Worm (Caenorhabditis elegans) whole organism, L1 larva: ENCODE data around the gene F41E6.17.

Experiments
- F16B12.6 ChIP-seq: fragments of 150-350 bp; optimal IDR thresholded peaks from 2 replicates; lab custom pipeline; 2014; ENCODE audit warnings: missing biosample characterization, missing genetic modification characterization
- Y116A8C.19 ChIP-seq: sonication (generic microtip); optimal IDR thresholded peaks from 2 replicates; lab custom pipeline; 2016; ENCODE audit warnings: missing compliant biosample characterization, missing genetic modification characterization, borderline replicate concordance
- aly-2 ChIP-seq: fragments of 150-350 bp; optimal IDR thresholded peaks from 2 replicates; lab custom pipeline; 2014; ENCODE audit warnings: missing biosample characterization, missing genetic modification characterization
- ama-1 ChIP-seq: fragments of 150-350 bp; optimal IDR thresholded peaks from 2 replicates; lab custom pipeline; 2014
- blmp-1 ChIP-seq: fragments of 150-350 bp; optimal IDR thresholded peaks from 2 replicates; lab custom pipeline; 2014; ENCODE audit warnings: missing biosample characterization, missing genetic modification characterization
- ces-1 ChIP-seq: fragments of 150-350 bp; optimal IDR thresholded peaks from 2 replicates; lab custom pipeline; 2014; ENCODE audit warnings: missing biosample characterization, missing genetic modification reagents, missing genetic modification characterization
- dpl-1 ChIP-seq, 3 experiments: fragments of 150-350 bp in 2 of 3; sonication (generic microtip) in 1 of 3; optimal IDR thresholded peaks; 2 replicates each; lab custom pipeline; 2014 to 2017; ENCODE audit warnings: missing biosample characterization in 3 of 3, missing genetic modification characterization in 3 of 3, missing genetic modification reagents in 3 of 3
- dsc-1 ChIP-seq: sonication (generic microtip); optimal IDR thresholded peaks from 2 replicates; lab custom pipeline; 2016; ENCODE audit warnings: mild to moderate bottlenecking, missing genetic modification characterization, missing compliant biosample characterization
- efl-1 ChIP-seq, 4 experiments: fragments of 150-350 bp; optimal IDR thresholded peaks in 3 of 4; peaks in 1 of 4; 1 replicate in 1 of 4; 2 replicates in 3 of 4; lab custom pipeline; 2014; ENCODE audit warnings: missing biosample characterization in 2 of 4, missing genetic modification characterization in 2 of 4, missing genetic modification reagents in 2 of 4
- egl-13 ChIP-seq: sonication (generic microtip); optimal IDR thresholded peaks from 2 replicates; lab custom pipeline; 2016; ENCODE audit warnings: missing genotype, missing genetic modification reagents, missing genetic modification characterization, missing compliant biosample characterization
- egl-27 ChIP-seq, 2 experiments: fragments of 150-350 bp in 1 of 2; sonication (generic microtip); optimal IDR thresholded peaks; 3 replicates each; lab custom pipeline; 2017 to 2018; ENCODE audit warnings: missing biosample characterization in 2 of 2, missing genetic modification characterization in 2 of 2, missing genetic modification reagents in 2 of 2
- elt-3 ChIP-seq, 6 experiments: fragments of 150-350 bp in 1 of 6; sonication (generic microtip); optimal IDR thresholded peaks; 2 replicates each; lab custom pipeline; 2017 to 2018; ENCODE audit warnings: missing biosample characterization in 6 of 6, missing genetic modification characterization in 6 of 6, inconsistent platforms in 1 of 6
- fkh-10 ChIP-seq: sonication (generic microtip); optimal IDR thresholded peaks from 2 replicates; lab custom pipeline; 2017; ENCODE audit warnings: missing biosample characterization, missing genetic modification reagents, missing genetic modification characterization
- fkh-8 ChIP-seq: sonication (generic microtip); optimal IDR thresholded peaks from 2 replicates; lab custom pipeline; 2016; ENCODE audit warnings: mild to moderate bottlenecking, missing genetic modification characterization, missing compliant biosample characterization
- fos-1 ChIP-seq: fragments of 150-350 bp; optimal IDR thresholded peaks from 2 replicates; lab custom pipeline; 2014; ENCODE audit warnings: missing biosample characterization, missing genetic modification characterization
- irx-1 ChIP-seq: sonication (generic microtip); optimal IDR thresholded peaks from 2 replicates; lab custom pipeline; 2016; ENCODE audit warnings: missing genetic modification characterization, missing compliant biosample characterization
- isw-1 ChIP-seq: fragments of 200-800 bp; sonication (Bioruptor generic); IDR thresholded peaks from 2 replicates; pipeline ENCODE4 v1.3.6; 2022; ENCODE audit warnings: missing genetic modification characterization, missing compliant biosample characterization
- lin-14 ChIP-seq: fragments of 200-800 bp; sonication (Bioruptor generic); optimal IDR thresholded peaks from 2 replicates; lab custom pipeline; 2018; ENCODE audit warnings: mild to moderate bottlenecking, missing genetic modification characterization, moderate library complexity, missing compliant biosample characterization
- lin-15B ChIP-seq: fragments of 150-350 bp; sonication (generic microtip); optimal IDR thresholded peaks from 3 replicates; lab custom pipeline; 2014; ENCODE audit warnings: missing biosample characterization, missing genetic modification characterization
- lin-35 ChIP-seq, 2 experiments: fragments of 150-350 bp; optimal IDR thresholded peaks; 2 replicates each; lab custom pipeline; 2014; ENCODE audit warnings: missing biosample characterization in 2 of 2, missing genetic modification characterization in 2 of 2, missing genetic modification reagents in 2 of 2
- lin-39 ChIP-seq: fragments of 150-350 bp; optimal IDR thresholded peaks from 2 replicates; lab custom pipeline; 2014; ENCODE audit warnings: missing biosample characterization, missing genetic modification reagents, missing genetic modification characterization
- mab-9 ChIP-seq: fragments of 200-800 bp; sonication (Bioruptor generic); IDR thresholded peaks from 2 replicates; pipeline ENCODE4 v1.3.6; 2022; ENCODE audit warnings: missing genetic modification reagents, missing genetic modification characterization, missing compliant biosample characterization
- mdl-1 ChIP-seq, 2 experiments: fragments of 150-350 bp; optimal IDR thresholded peaks; 2 replicates each; lab custom pipeline; 2014 to 2017; ENCODE audit warnings: missing biosample characterization in 2 of 2, missing genetic modification characterization in 2 of 2, inconsistent platforms in 1 of 2
- nhr-12 ChIP-seq: sonication (generic microtip); optimal IDR thresholded peaks from 2 replicates; lab custom pipeline; 2017; ENCODE audit warnings: missing biosample characterization, missing genetic modification characterization
- nhr-19 ChIP-seq: fragments of 200-800 bp; sonication (Bioruptor generic); conservative IDR thresholded peaks from 2 replicates; pipeline ENCODE4 v1.3.6; 2022; ENCODE audit warnings: missing genetic modification characterization, missing compliant biosample characterization
- nhr-20 ChIP-seq: sonication (generic microtip); optimal IDR thresholded peaks from 2 replicates; lab custom pipeline; 2016; ENCODE audit warnings: mild to moderate bottlenecking, missing genetic modification characterization, missing compliant biosample characterization
- nhr-237 ChIP-seq: fragments of 150-350 bp; optimal IDR thresholded peaks from 2 replicates; lab custom pipeline; 2014; ENCODE audit warnings: missing biosample characterization, missing genetic modification characterization
- nhr-28 ChIP-seq: fragments of 150-350 bp; optimal IDR thresholded peaks from 2 replicates; lab custom pipeline; 2014; ENCODE audit warnings: missing biosample characterization, missing genetic modification characterization
- nhr-47 ChIP-seq: sonication (generic microtip); optimal IDR thresholded peaks from 2 replicates; lab custom pipeline; 2016; ENCODE audit warnings: mild to moderate bottlenecking, missing genetic modification characterization, moderate library complexity, missing compliant biosample characterization
- nhr-71 ChIP-seq: sonication (generic microtip); optimal IDR thresholded peaks from 2 replicates; lab custom pipeline; 2016; ENCODE audit warnings: mild to moderate bottlenecking, missing genetic modification characterization, moderate library complexity, missing compliant biosample characterization
- nhr-77 ChIP-seq: fragments of 150-350 bp; optimal IDR thresholded peaks from 2 replicates; lab custom pipeline; 2014; ENCODE audit warnings: missing biosample characterization, missing genetic modification characterization
- nhr-84 ChIP-seq: sonication (generic microtip); optimal IDR thresholded peaks from 2 replicates; lab custom pipeline; 2017; ENCODE audit warnings: missing biosample characterization, missing genetic modification characterization
- nhr-85 ChIP-seq: sonication (generic microtip); peaks from one replicate; lab custom pipeline; 2016; ENCODE audit warnings: missing genetic modification characterization, inconsistent platforms, missing compliant biosample characterization
- pag-3 ChIP-seq: sonication (generic microtip); optimal IDR thresholded peaks from 2 replicates; lab custom pipeline; 2017; ENCODE audit warnings: missing genetic modification characterization, mild to moderate bottlenecking, missing compliant biosample characterization, antibody characterized with exemption, borderline replicate concordance; ENCODE audit not compliant: insufficient read depth
- pax-3 ChIP-seq: fragments of 200-800 bp; sonication (Bioruptor generic); optimal IDR thresholded peaks from 2 replicates; lab custom pipeline; 2018; ENCODE audit warnings: mild to moderate bottlenecking, missing genetic modification characterization, moderate library complexity, missing compliant biosample characterization
- pqm-1 ChIP-seq: sonication (generic microtip); optimal IDR thresholded peaks from 3 replicates; lab custom pipeline; 2017; ENCODE audit warnings: missing biosample characterization, missing genetic modification characterization
- skn-1 ChIP-seq: fragments of 150-350 bp; optimal IDR thresholded peaks from 2 replicates; lab custom pipeline; 2014; ENCODE audit warnings: missing biosample characterization, missing genetic modification characterization
- snu-23 ChIP-seq: sonication (generic microtip); optimal IDR thresholded peaks from 2 replicates; lab custom pipeline; 2016; ENCODE audit warnings: missing genetic modification characterization, missing compliant biosample characterization
- tlp-1 ChIP-seq: fragments of 150-350 bp; optimal IDR thresholded peaks from 2 replicates; lab custom pipeline; 2014; ENCODE audit warnings: missing biosample characterization, missing genetic modification characterization
- unc-30 ChIP-seq: sonication (generic microtip); optimal IDR thresholded peaks from 2 replicates; lab custom pipeline; 2017; ENCODE audit warnings: missing biosample characterization, missing genetic modification characterization
- unc-86 ChIP-seq: sonication (generic microtip); optimal IDR thresholded peaks from 2 replicates; lab custom pipeline; 2016; ENCODE audit warnings: missing genetic modification characterization, missing compliant biosample characterization
- unc-98 ChIP-seq: fragments of 200-800 bp; sonication (Bioruptor generic); IDR thresholded peaks from 2 replicates; pipeline ENCODE4 v1.3.6; 2022; ENCODE audit warnings: missing genetic modification characterization, missing compliant biosample characterization
- xbp-1 ChIP-seq: sonication (generic microtip); optimal IDR thresholded peaks from 2 replicates; lab custom pipeline; 2016; ENCODE audit warnings: missing genetic modification characterization, missing compliant biosample characterization
- ztf-4 ChIP-seq: fragments of 150-350 bp; optimal IDR thresholded peaks from 2 replicates; lab custom pipeline; 2014; ENCODE audit warnings: missing biosample characterization, missing genetic modification characterization

The F41E6.17 gene

ce11 chrV:8588079-8588478 lies 35.8 kb upstream of the F41E6.17 start, which contains the start of gene C10B5.3:
TSS of gene C10B5.3 (minus strand) at chrV:8588179.
- no peak for TF ChIP-seq nhr-47
- no peak for TF ChIP-seq nhr-77
- TF ChIP-seq nhr-12 = no peak
- TF ChIP-seq dpl-1 (GFP tag; optimal IDR thresholded peaks at IDR 0.05; lab: Kevin White, UChicago) = no peak
- no peak for TF ChIP-seq fos-1 (tag; lab: Kevin White, UChicago)
- TF ChIP-seq isw-1 (GFP tag; lab: Robert Waterston, UW) = no peak
- TF ChIP-seq ama-1 = no peak
- no peak for TF ChIP-seq nhr-19
- no peak for TF ChIP-seq egl-27 (tag; optimal IDR thresholded peaks at IDR 0.05; lab: Kevin White, UChicago)
- no peak for TF ChIP-seq mdl-1 (tag; optimal IDR thresholded peaks at IDR 0.05; lab: Kevin White, UChicago)
- no peak for TF ChIP-seq dsc-1
- no peak for TF ChIP-seq lin-14 (GFP tag; lab: Kevin White, UChicago)
- TF ChIP-seq unc-98 (GFP tag; lab: Robert Waterston, UW) = no peak
- TF ChIP-seq pag-3 (tag; lab: Kevin White, UChicago) = no peak
- TF ChIP-seq nhr-20 (tag; lab: Kevin White, UChicago) = no peak
- TF ChIP-seq aly-2 (tag; lab: Kevin White, UChicago) = no peak
- TF ChIP-seq, all 84 proteins: peak for 0

ce11 chrV:8592691-8593307 lies 31.1 kb upstream of the F41E6.17 start:
- peak; percentile 23 for TF ChIP-seq blmp-1 (tag; lab: Kevin White, UChicago)
- no peak for TF ChIP-seq efl-1 (optimal IDR thresholded peaks at IDR 0.05; lab: Kevin White, UChicago)
- peak in 1 of 2 experiments; percentile 75 for TF ChIP-seq efl-1 (GFP tag; optimal IDR thresholded peaks at IDR 0.05 in 1 of 2; lab: Kevin White, UChicago)
- TF ChIP-seq fkh-10 (GFP tag; lab: Kevin White, UChicago) = peak; percentile 5
- no peak for TF ChIP-seq nhr-237 (tag; lab: Kevin White, UChicago)
- TF ChIP-seq lin-14 (GFP tag; lab: Kevin White, UChicago) = peak; percentile 38
- peak; percentile 25 for TF ChIP-seq nhr-85
- TF ChIP-seq lin-15B = no peak

DNA sequence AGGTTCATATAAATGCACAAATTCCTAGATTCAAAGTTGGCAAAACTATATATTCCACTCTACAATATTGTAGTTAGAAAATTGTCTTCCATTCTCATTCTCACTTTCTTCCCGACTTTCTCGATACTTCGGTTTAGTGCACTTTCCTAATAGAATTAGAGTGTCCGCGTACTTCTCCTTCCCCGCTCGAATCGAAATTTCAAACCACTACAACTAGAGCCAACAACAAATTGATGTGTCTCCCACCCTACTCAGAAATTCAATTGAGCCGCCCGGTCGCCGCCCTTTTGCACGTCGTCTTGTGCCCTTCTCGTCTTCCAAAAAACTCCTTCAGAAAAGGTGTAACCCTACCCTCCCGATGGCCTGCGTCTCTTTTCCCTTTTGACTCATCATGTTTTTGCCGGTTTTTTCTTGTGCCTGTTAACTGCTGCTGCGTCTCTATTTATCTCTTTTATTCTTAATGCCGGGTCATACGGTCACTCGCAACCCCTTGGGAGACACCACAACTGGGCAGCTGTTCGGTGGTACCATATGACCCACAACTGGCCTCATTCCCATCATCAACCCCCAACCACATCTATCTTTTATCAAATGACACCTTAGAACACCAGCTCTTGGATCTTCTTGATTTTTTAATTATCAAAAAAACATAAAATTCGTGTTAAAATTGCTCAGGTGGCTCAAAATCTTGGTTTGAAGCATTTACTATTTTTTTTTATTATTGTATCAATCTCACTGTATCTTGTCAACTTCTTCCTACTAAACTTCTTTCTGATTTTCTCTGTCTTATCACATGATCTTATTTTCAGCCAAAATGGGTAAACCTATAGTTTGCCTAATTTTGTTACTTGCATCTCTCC lies 29.6 kb upstream of the F41E6.17 start, which contains the start of gene tag-196:
TSS of gene tag-196 (plus strand) at position 810 of the 860 bp plus-strand sequence.
- TF ChIP-seq fkh-8 = no peak
- TF ChIP-seq aly-2 (tag; lab: Kevin White, UChicago) = no peak
- no peak for TF ChIP-seq nhr-12
- TF ChIP-seq pqm-1 = no peak
- no peak for TF ChIP-seq elt-3 (tag; optimal IDR thresholded peaks at IDR 0.05; lab: Kevin White, UChicago)
- no peak for TF ChIP-seq ama-1
- TF ChIP-seq mab-9 (GFP tag; lab: Robert Waterston, UW) = no peak
- no peak for TF ChIP-seq blmp-1 (tag; lab: Kevin White, UChicago)
- peak; percentile 36; the same call in 1 of the 2 replicates for TF ChIP-seq nhr-19
- peak; percentile 8 for TF ChIP-seq snu-23
- peak; percentile 44 for TF ChIP-seq pag-3 (tag; lab: Kevin White, UChicago)
- TF ChIP-seq dsc-1 = no peak
- no peak for TF ChIP-seq xbp-1 (tag; lab: Kevin White, UChicago)
- no peak for TF ChIP-seq F16B12.6
- peak; percentile 76 for TF ChIP-seq lin-14 (GFP tag; lab: Kevin White, UChicago)
- no peak for TF ChIP-seq pax-3 (tag; lab: Kevin White, UChicago)
- TF ChIP-seq Y116A8C.19 = no peak
- TF ChIP-seq lin-39 (tag; lab: Kevin White, UChicago) = no peak
- no peak for TF ChIP-seq lin-15B
- no peak for TF ChIP-seq egl-27 (tag; optimal IDR thresholded peaks at IDR 0.05; lab: Kevin White, UChicago)
- peak; percentile 68 for TF ChIP-seq nhr-71 (tag; lab: Kevin White, UChicago)
- TF ChIP-seq nhr-28 = no peak
- TF ChIP-seq unc-86 (tag; lab: Kevin White, UChicago) = no peak
- no peak for TF ChIP-seq tlp-1 (tag; lab: Kevin White, UChicago)
- TF ChIP-seq fkh-10 (GFP tag; lab: Kevin White, UChicago) = no peak
- TF ChIP-seq ztf-4 (tag; lab: Kevin White, UChicago) = no peak
- TF ChIP-seq egl-13 (tag; lab: Kevin White, UChicago) = no peak
- peak; percentile 12 for TF ChIP-seq nhr-20 (tag; lab: Kevin White, UChicago)
- no peak for TF ChIP-seq irx-1 (tag; lab: Kevin White, UChicago)
- no peak for TF ChIP-seq unc-30 (tag; lab: Kevin White, UChicago)
- TF ChIP-seq lin-35 (GFP tag; optimal IDR thresholded peaks at IDR 0.05; lab: Kevin White, UChicago) = peak in 1 of 2 experiments; percentile 28
- no peak for TF ChIP-seq skn-1 (tag; lab: Kevin White, UChicago)
- TF ChIP-seq nhr-84 (tag; lab: Kevin White, UChicago) = no peak
- TF ChIP-seq ces-1 (GFP tag; lab: Kevin White, UChicago) = no peak
- TF ChIP-seq nhr-77 = no peak
